Worm (Caenorhabditis elegans): ENCODE results near the gene exos-2.

DNA sequence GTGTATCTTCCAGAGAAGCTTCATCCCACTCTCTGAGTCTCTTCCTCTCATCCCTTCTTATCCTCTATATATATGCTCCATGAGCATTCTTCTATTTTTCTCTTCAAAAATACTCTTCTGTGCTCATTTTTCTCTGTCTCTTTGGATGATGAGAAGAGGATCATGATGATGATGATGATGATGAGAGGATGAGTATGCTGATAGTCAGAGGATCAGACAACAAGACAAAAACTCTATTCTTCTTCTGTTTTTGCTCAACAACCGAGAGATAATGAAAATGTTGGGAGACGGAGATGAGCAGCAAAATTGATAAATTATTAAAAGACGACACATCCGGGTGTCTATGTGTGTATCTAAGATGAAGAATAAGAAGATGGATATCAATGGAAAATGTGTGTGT, 21.9 kb upstream of the exos-2 start:
- TF ChIP-seq pha-4 (tag; optimal IDR thresholded peaks at IDR 0.05) (no peak), hlh-1 (tag; optimal IDR thresholded peaks at IDR 0.05) (no peak), ztf-11 (tag; optimal IDR thresholded peaks at IDR 0.05) (no peak)
